Worm (Caenorhabditis elegans) whole organism, early embryonic: ENCODE data around the gene acs-22.
A peak's percentile ranks its signal among the peaks of the same experiment; 100 is the strongest.

Experiments used
- B0310.2 ChIP-seq: sonication (generic microtip); optimal IDR thresholded peaks from 2 replicates; lab custom pipeline; 2016; ENCODE audit warnings: mild to moderate bottlenecking, missing genetic modification characterization, missing compliant biosample characterization
- F13C5.2 ChIP-seq: sonication (generic microtip); optimal IDR thresholded peaks from 2 replicates; lab custom pipeline; 2017; ENCODE audit warnings: mild to moderate bottlenecking, missing genetic modification characterization, inconsistent platforms, missing compliant biosample characterization
- ama-1 ChIP-seq: fragments of 150-350 bp; optimal IDR thresholded peaks from 2 replicates; lab custom pipeline; 2014
- ceh-36 ChIP-seq: sonication (generic microtip); optimal IDR thresholded peaks from 2 replicates; lab custom pipeline; 2016; ENCODE audit warnings: missing genetic modification characterization, inconsistent platforms, missing compliant biosample characterization
- flt-1 ChIP-seq: fragments of 200-800 bp; sonication (Bioruptor generic); IDR thresholded peaks from 2 replicates; pipeline ENCODE4 v1.3.6; 2022; ENCODE audit warnings: missing genetic modification characterization, missing compliant biosample characterization
- hmbx-1 ChIP-seq: sonication (generic microtip); optimal IDR thresholded peaks from 2 replicates; lab custom pipeline; 2016; ENCODE audit warnings: mild to moderate bottlenecking, missing genetic modification characterization, missing compliant biosample characterization
- hnd-1 ChIP-seq: sonication (generic microtip); optimal IDR thresholded peaks from 2 replicates; lab custom pipeline; 2016; ENCODE audit warnings: missing genetic modification characterization, missing compliant biosample characterization
- scrt-1 ChIP-seq: fragments of 200-800 bp; sonication (Bioruptor generic); IDR thresholded peaks from 2 replicates; pipeline ENCODE4 v1.3.6; 2022; ENCODE audit warnings: missing genetic modification characterization, missing compliant biosample characterization
- sea-1 ChIP-seq: fragments of 200-800 bp; sonication (Bioruptor generic); conservative IDR thresholded peaks from 2 replicates; pipeline ENCODE4 v1.3.6; 2022; ENCODE audit warnings: missing genetic modification characterization, missing compliant biosample characterization
- tbx-11 ChIP-seq: fragments of 200-800 bp; sonication (Bioruptor generic); IDR thresholded peaks from 2 replicates; pipeline ENCODE4 v1.3.6; 2022; ENCODE audit warnings: missing genetic modification characterization, missing compliant biosample characterization
- tbx-37 ChIP-seq: fragments of 200-800 bp; sonication (Bioruptor generic); conservative IDR thresholded peaks from 2 replicates; pipeline ENCODE4 v1.3.6; 2022; ENCODE audit warnings: missing genetic modification reagents, missing genetic modification characterization, missing compliant biosample characterization
- tra-4 ChIP-seq: sonication (generic microtip); optimal IDR thresholded peaks from 2 replicates; lab custom pipeline; 2017; ENCODE audit warnings: missing genetic modification characterization, missing compliant biosample characterization

- TF ChIP-seq sea-1 (GFP tag; lab: Robert Waterston, UW) = no peak
- no peak for TF ChIP-seq ama-1 (lab: Kevin White, UChicago)
- TF ChIP-seq scrt-1 (GFP tag; lab: Robert Waterston, UW) = no peak
- TF ChIP-seq tbx-11 (GFP tag; lab: Robert Waterston, UW) = no peak
- no peak for TF ChIP-seq F13C5.2 (tag; lab: Kevin White, UChicago)
- no peak for TF ChIP-seq ceh-36 (tag; lab: Kevin White, UChicago)
- TF ChIP-seq B0310.2 = no peak
- peak; percentile 42; the same call in 1 of the 2 replicates for TF ChIP-seq flt-1 (GFP tag; lab: Robert Waterston, UW)
- no peak for TF ChIP-seq tbx-37 (GFP tag; lab: Robert Waterston, UW)
- no peak for TF ChIP-seq tra-4
- TF ChIP-seq hmbx-1 (tag; lab: Kevin White, UChicago) = no peak
- no peak for TF ChIP-seq hnd-1 (tag; lab: Kevin White, UChicago)
Measured at ce11 chrX:8911077-8911476, 19.9 kb upstream of the acs-22 start, which contains the start of gene cyn-8.
